Worm (Caenorhabditis elegans) whole organism, mixed stage, embryonic: ENCODE data around the gene nspe-8.

Experiments used
- ceh-83 ChIP-seq: fragments of 200-800 bp; sonication (Bioruptor generic); optimal IDR thresholded peaks from 2 replicates; lab custom pipeline; 2018; ENCODE audit warnings: mild to moderate bottlenecking, missing genetic modification characterization, missing compliant biosample characterization
- ces-1 ChIP-seq: fragments of 150-350 bp; optimal IDR thresholded peaks from 2 replicates; lab custom pipeline; 2014; ENCODE audit warnings: missing biosample characterization, missing genetic modification reagents, missing genetic modification characterization
- flh-1 ChIP-seq: fragments of 200-800 bp; sonication (Bioruptor generic); optimal IDR thresholded peaks from 2 replicates; lab custom pipeline; 2018; ENCODE audit warnings: mild to moderate bottlenecking, missing genetic modification characterization, moderate library complexity, missing compliant biosample characterization
- nhr-12 ChIP-seq: fragments of 150-350 bp; optimal IDR thresholded peaks from 2 replicates; lab custom pipeline; 2014; ENCODE audit warnings: missing biosample characterization, missing genetic modification characterization
- pha-4 ChIP-seq: fragments of 150-350 bp; optimal IDR thresholded peaks from 2 replicates; lab custom pipeline; 2018; ENCODE audit warnings: missing biosample characterization, missing genetic modification reagents, missing genetic modification characterization
- sptf-1 ChIP-seq: sonication (generic microtip); optimal IDR thresholded peaks from 2 replicates; lab custom pipeline; 2017; ENCODE audit warnings: mild to moderate bottlenecking, missing genetic modification characterization, moderate library complexity, missing compliant biosample characterization
- unc-120 ChIP-seq: sonication (generic microtip); optimal IDR thresholded peaks from 2 replicates; lab custom pipeline; 2017; ENCODE audit warnings: missing genetic modification characterization, missing compliant biosample characterization; ENCODE audit not compliant: poor library complexity, severe bottlenecking

DNA sequence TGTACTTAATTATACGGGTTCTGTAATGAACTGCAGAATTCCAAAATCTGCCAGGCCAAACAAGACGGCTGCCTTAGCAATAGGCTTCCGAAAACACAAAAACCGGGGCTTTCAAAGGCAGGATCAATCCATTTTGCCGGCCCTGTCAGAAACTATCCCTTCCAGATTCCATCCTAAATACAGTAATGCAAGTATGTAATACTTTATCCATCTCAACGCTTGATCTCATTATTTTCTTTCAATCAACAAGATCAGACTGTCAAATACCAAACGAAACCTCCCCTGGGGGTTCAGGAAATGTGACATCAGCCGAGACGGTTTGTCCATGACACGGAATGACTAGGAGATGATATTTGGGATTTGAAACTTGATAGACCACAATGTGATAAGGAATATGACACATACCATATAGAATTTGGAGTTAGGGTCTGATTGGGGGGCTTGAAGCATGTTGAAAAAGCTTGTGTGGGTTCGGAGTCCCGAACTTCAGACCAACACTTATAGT is 4.4 kb upstream of the nspe-8 start:
- no peak for TF ChIP-seq sptf-1 (tag; lab: Kevin White, UChicago)
- no peak for TF ChIP-seq pha-4 (tag; lab: Kevin White, UChicago)
- no peak for TF ChIP-seq unc-120 (tag; lab: Kevin White, UChicago)
- TF ChIP-seq ces-1 (GFP tag; lab: Kevin White, UChicago), result no peak
- no peak for TF ChIP-seq flh-1 (GFP tag; lab: Kevin White, UChicago)
- no peak for TF ChIP-seq nhr-12 (tag; lab: Kevin White, UChicago)
- TF ChIP-seq ceh-83 (GFP tag; lab: Kevin White, UChicago), result no peak
